Fruit fly (Drosophila melanogaster) whole organism, embryonic: ENCODE results near the gene CG4278.

ENCODE experiments used
- Aef1 ChIP-seq: fragments of 200-800 bp; sonication (Bioruptor generic); IDR thresholded peaks from 3 replicates; pipeline ENCODE4 v1.3.6; 2022; ENCODE audit warnings: missing biosample characterization, missing genetic modification characterization
- Atf-2 ChIP-seq: fragments of 200-800 bp; sonication (Bioruptor generic); optimal IDR thresholded peaks from 2 replicates; lab custom pipeline; 2016; ENCODE audit warnings: missing biosample characterization, missing genetic modification characterization
- Bgb ChIP-seq: fragments of 200-800 bp; sonication (Bioruptor generic); IDR thresholded peaks from 2 replicates; pipeline ENCODE4 v1.3.6; 2022; ENCODE audit warnings: missing biosample characterization, missing genetic modification characterization; ENCODE audit not compliant: partially characterized antibody
- CG10431 ChIP-seq: fragments of 200-800 bp; sonication (Bioruptor generic); optimal IDR thresholded peaks from 3 replicates; lab custom pipeline; 2018; ENCODE audit warnings: missing biosample characterization, mild to moderate bottlenecking, missing genetic modification characterization
- CG10959 ChIP-seq: fragments of 200-800 bp; sonication (Bioruptor generic); IDR thresholded peaks from 2 replicates; pipeline ENCODE4 v1.3.6; 2022; ENCODE audit warnings: missing biosample characterization, missing genetic modification characterization
- CG12769 ChIP-seq: fragments of 200-800 bp; sonication (Bioruptor generic); optimal IDR thresholded peaks from 2 replicates; lab custom pipeline; 2019; ENCODE audit warnings: missing biosample characterization, mild to moderate bottlenecking, missing genetic modification characterization, moderate library complexity
- CG14667 ChIP-seq: fragments of 200-800 bp; sonication (Bioruptor generic); IDR thresholded peaks from 2 replicates; pipeline ENCODE4 v1.3.6; 2022; ENCODE audit warnings: missing biosample characterization, missing genetic modification characterization
- CG15601 ChIP-seq: fragments of 200-800 bp; sonication (Bioruptor generic); optimal IDR thresholded peaks from 3 replicates; lab custom pipeline; 2019; ENCODE audit warnings: missing biosample characterization, mild to moderate bottlenecking, missing genetic modification characterization, moderate library complexity
- CG1603 ChIP-seq: fragments of 200-800 bp; sonication (Bioruptor generic); optimal IDR thresholded peaks from 2 replicates; lab custom pipeline; 2019; ENCODE audit warnings: missing biosample characterization, mild to moderate bottlenecking, missing genetic modification characterization, moderate library complexity
- CG16813 ChIP-seq: fragments of 200-800 bp; sonication (Bioruptor generic); IDR thresholded peaks from 3 replicates; pipeline ENCODE4 v1.3.6; 2022; ENCODE audit warnings: missing biosample characterization, missing genetic modification characterization; ENCODE audit not compliant: partially characterized antibody
- CG18262 ChIP-seq: fragments of 200-800 bp; optimal IDR thresholded peaks from 3 replicates; lab custom pipeline; 2019; ENCODE audit warnings: missing biosample characterization, mild to moderate bottlenecking, missing genetic modification characterization, moderate library complexity
- CG30403 ChIP-seq: fragments of 200-800 bp; sonication (Bioruptor generic); optimal IDR thresholded peaks from 3 replicates; lab custom pipeline; 2016; ENCODE audit warnings: missing biosample characterization, missing genetic modification characterization
- CG3065 ChIP-seq: fragments of 200-800 bp; sonication (Bioruptor generic); optimal IDR thresholded peaks from 2 replicates; lab custom pipeline; 2016; ENCODE audit warnings: missing biosample characterization, missing genetic modification characterization
- CG4617 ChIP-seq: fragments of 200-800 bp; sonication (Bioruptor generic); optimal IDR thresholded peaks from 3 replicates; lab custom pipeline; 2016; ENCODE audit warnings: missing biosample characterization, missing genetic modification characterization, borderline replicate concordance
- CG6254 ChIP-seq: fragments of 200-800 bp; sonication (Bioruptor generic); optimal IDR thresholded peaks from 3 replicates; lab custom pipeline; 2017; ENCODE audit warnings: mild to moderate bottlenecking, missing biosample characterization, missing genetic modification reagents, missing genetic modification characterization
- CG6854 ChIP-seq: fragments of 200-800 bp; sonication (Bioruptor generic); optimal IDR thresholded peaks from 3 replicates; lab custom pipeline; 2017; ENCODE audit warnings: missing biosample characterization, mild to moderate bottlenecking, missing genetic modification characterization
- CG8089 ChIP-seq: fragments of 200-800 bp; sonication (Bioruptor generic); optimal IDR thresholded peaks from 3 replicates; lab custom pipeline; 2016; ENCODE audit warnings: missing biosample characterization, missing genetic modification characterization
- CG8281 ChIP-seq: fragments of 200-800 bp; sonication (Bioruptor generic); optimal IDR thresholded peaks from 2 replicates; lab custom pipeline; 2018; ENCODE audit warnings: missing biosample characterization, mild to moderate bottlenecking, missing genetic modification characterization, moderate library complexity
- CG9215 ChIP-seq: fragments of 200-800 bp; sonication (Bioruptor generic); IDR thresholded peaks from 2 replicates; pipeline ENCODE4 v1.3.6; 2022; ENCODE audit warnings: missing biosample characterization, missing genetic modification characterization
- CrebB ChIP-seq: fragments of 200-800 bp; sonication (Bioruptor generic); optimal IDR thresholded peaks from 3 replicates; lab custom pipeline; 2018; ENCODE audit warnings: missing biosample characterization, mild to moderate bottlenecking, missing genetic modification characterization
- Dad ChIP-seq: fragments of 200-800 bp; sonication (Bioruptor generic); optimal IDR thresholded peaks from 3 replicates; lab custom pipeline; 2016; ENCODE audit warnings: missing biosample characterization, missing genetic modification characterization
- Drgx ChIP-seq: fragments of 200-800 bp; sonication (Bioruptor generic); IDR thresholded peaks from 2 replicates; pipeline ENCODE4 v1.3.6; 2022; ENCODE audit warnings: missing biosample characterization, missing genetic modification characterization
- E2f1 ChIP-seq: fragments of 200-800 bp; sonication (Bioruptor generic); IDR thresholded peaks from 2 replicates; pipeline ENCODE4 v1.3.6; 2022; ENCODE audit warnings: missing biosample characterization, missing genetic modification characterization
- HLH3B ChIP-seq: fragments of 200-800 bp; sonication (Bioruptor generic); IDR thresholded peaks from 2 replicates; pipeline ENCODE4 v1.3.6; 2022; ENCODE audit warnings: missing biosample characterization, missing genetic modification characterization
- MTF-1 ChIP-seq: fragments of 200-800 bp; sonication (Bioruptor generic); optimal IDR thresholded peaks from 2 replicates; lab custom pipeline; 2018; ENCODE audit warnings: missing biosample characterization, mild to moderate bottlenecking, missing genetic modification characterization, borderline replicate concordance
- Meics ChIP-seq: fragments of 200-800 bp; sonication (Bioruptor generic); optimal IDR thresholded peaks from 2 replicates; lab custom pipeline; 2017; ENCODE audit warnings: missing biosample characterization, mild to moderate bottlenecking, missing genetic modification characterization
- Ravus ChIP-seq: fragments of 200-800 bp; sonication (Bioruptor generic); IDR thresholded peaks from 2 replicates; pipeline ENCODE4 v1.3.6; 2022; ENCODE audit warnings: missing biosample characterization, missing genetic modification characterization
- TFAM ChIP-seq: fragments of 200-800 bp; sonication (Bioruptor generic); optimal IDR thresholded peaks from 2 replicates; lab custom pipeline; 2017; ENCODE audit warnings: missing biosample characterization, missing genetic modification characterization, inconsistent platforms
- abd-A ChIP-seq: fragments of 200-800 bp; sonication (Bioruptor generic); optimal IDR thresholded peaks from 3 replicates; lab custom pipeline; 2019; ENCODE audit warnings: missing biosample characterization, mild to moderate bottlenecking, missing genetic modification characterization, moderate library complexity
- cg ChIP-seq: fragments of 200-800 bp; sonication (Bioruptor generic); optimal IDR thresholded peaks from 3 replicates; lab custom pipeline; 2019; ENCODE audit warnings: missing biosample characterization, mild to moderate bottlenecking, missing genetic modification characterization, moderate library complexity
- crol ChIP-seq: fragments of 200-800 bp; sonication (Bioruptor generic); IDR thresholded peaks from 2 replicates; pipeline ENCODE4 v1.3.6; 2022; ENCODE audit warnings: missing biosample characterization, missing genetic modification characterization
- disco-r ChIP-seq: fragments of 200-800 bp; sonication (Bioruptor generic); optimal IDR thresholded peaks from 2 replicates; lab custom pipeline; 2016; ENCODE audit warnings: missing biosample characterization, missing genetic modification characterization
- dpn ChIP-seq, 2 experiments: fragments of 200-800 bp; sonication (Bioruptor generic); optimal IDR thresholded peaks; 3 replicates each; lab custom pipeline; 2016; ENCODE audit warnings: missing biosample characterization in 2 of 2, missing genetic modification characterization in 2 of 2
- gt ChIP-seq: fragments of 200-800 bp; sonication (Bioruptor generic); IDR thresholded peaks from 2 replicates; pipeline ENCODE4 v1.3.6; 2022; ENCODE audit warnings: missing biosample characterization, missing genetic modification characterization
- ind ChIP-seq: fragments of 200-800 bp; sonication (Bioruptor generic); optimal IDR thresholded peaks from 3 replicates; lab custom pipeline; 2016; ENCODE audit warnings: missing biosample characterization, missing genetic modification characterization
- insv ChIP-seq, 2 experiments: fragments of 200-800 bp; sonication (Bioruptor generic); optimal IDR thresholded peaks; 3 replicates each; lab custom pipeline; 2016 to 2018; ENCODE audit warnings: missing biosample characterization in 2 of 2, missing genetic modification characterization in 2 of 2
- jigr1 ChIP-seq: fragments of 200-800 bp; sonication (Bioruptor generic); IDR thresholded peaks from 3 replicates; pipeline ENCODE4 v1.3.6; 2022; ENCODE audit warnings: missing biosample characterization, missing genetic modification characterization
- ken ChIP-seq: fragments of 200-800 bp; sonication (Bioruptor generic); IDR thresholded peaks from 3 replicates; pipeline ENCODE4 v1.3.6; 2022; ENCODE audit warnings: missing biosample characterization, missing genetic modification characterization
- lmd ChIP-seq: fragments of 200-800 bp; sonication (Bioruptor generic); IDR thresholded peaks from 2 replicates; pipeline ENCODE4 v1.3.6; 2022; ENCODE audit warnings: missing biosample characterization, missing genetic modification characterization
- lov ChIP-seq, 2 experiments: fragments of 200-800 bp in 1 of 2; fragments of >200 bp in 1 of 2; sonication (Bioruptor generic) in 1 of 2; IDR thresholded peaks in 1 of 2; optimal IDR thresholded peaks in 1 of 2; 2 replicates in 1 of 2; 3 replicates in 1 of 2; pipeline versions ENCODE4 v1.3.6 to Lab custom; 2017 to 2022; ENCODE audit warnings: missing biosample characterization in 1 of 2, missing genetic modification characterization in 1 of 2
- pb ChIP-seq: fragments of 200-800 bp; sonication (Bioruptor generic); optimal IDR thresholded peaks from 3 replicates; lab custom pipeline; 2016; ENCODE audit warnings: missing biosample characterization, missing genetic modification characterization
- pfk ChIP-seq: fragments of 200-800 bp; sonication (Bioruptor generic); optimal IDR thresholded peaks from 2 replicates; lab custom pipeline; 2018; ENCODE audit warnings: missing biosample characterization, mild to moderate bottlenecking, missing genetic modification characterization, moderate library complexity
- ro ChIP-seq: fragments of 200-800 bp; sonication (Bioruptor generic); IDR thresholded peaks from 2 replicates; pipeline ENCODE4 v1.3.6; 2022; ENCODE audit warnings: missing biosample characterization, missing genetic modification characterization
- sens-2 ChIP-seq: fragments of 200-800 bp; sonication (Bioruptor generic); IDR thresholded peaks from 2 replicates; pipeline ENCODE4 v1.3.6; 2022; ENCODE audit warnings: missing biosample characterization, missing genetic modification characterization
- sisA ChIP-seq: fragments of 200-800 bp; sonication (Bioruptor generic); IDR thresholded peaks from 2 replicates; pipeline ENCODE4 v1.3.6; 2022; ENCODE audit warnings: missing biosample characterization, missing genetic modification characterization
- tna ChIP-seq: fragments of 200-800 bp; sonication (Bioruptor generic); IDR thresholded peaks from 2 replicates; pipeline ENCODE4 v1.3.6; 2022; ENCODE audit warnings: missing biosample characterization, missing genetic modification characterization; ENCODE audit not compliant: partially characterized antibody
- wor ChIP-seq: fragments of 200-800 bp; sonication (Bioruptor generic); IDR thresholded peaks from 2 replicates; pipeline ENCODE4 v1.3.6; 2022; ENCODE audit warnings: missing biosample characterization, missing genetic modification characterization
- zfh1 ChIP-seq: fragments of 200-800 bp; sonication (Bioruptor generic); IDR thresholded peaks from 3 replicates; pipeline ENCODE4 v1.3.6; 2022; ENCODE audit warnings: missing biosample characterization, missing genetic modification characterization

CG4278 gene

dm6 chr2L:16299466-16300311, 27.2 kb upstream of the CG4278 start, which contains the start of the genes heix and CG17328 (continued):
- TF ChIP-seq CG8281 (tag; lab: Kevin White, UChicago) (peak; percentile 39), lov (optimal IDR thresholded peaks at IDR 0.05; lab: Kevin White, UChicago) (no peak), lov (GFP tag; IDR thresholded peaks at IDR 0.05; lab: Robert Waterston, UW) (no peak), CG18262 (tag; lab: Kevin White, UChicago) (peak; percentile 70), CG8089 (GFP tag; lab: Kevin White, UChicago) (no peak), pfk (GFP tag; lab: Kevin White, UChicago) (no peak), CG12769 (tag; lab: Kevin White, UChicago) (peak; percentile 96), Aef1 (GFP tag; lab: Robert Waterston, UW) (peak; percentile 80), CG3065 (peak; percentile 7), CG10959 (no peak), CG6254 (GFP tag; lab: Kevin White, UChicago) (no peak), Dad (GFP tag; lab: Kevin White, UChicago) (peak; percentile 28), Bgb (GFP tag; lab: Robert Waterston, UW) (no peak; the same call in 1 of the 2 replicates), Atf-2 (GFP tag; lab: Kevin White, UChicago) (peak; percentile 77), Drgx (GFP tag; lab: Robert Waterston, UW) (0 out of 2 replicates have a peak, but pooled peaks have one; percentile 20), dpn (GFP tag; optimal IDR thresholded peaks at IDR 0.05; lab: Kevin White, UChicago) (peak; percentile 70 to 72), TFAM (GFP tag; lab: Kevin White, UChicago) (no peak), wor (GFP tag; lab: Robert Waterston, UW) (peak; percentile 41; the same call in 1 of the 2 replicates), pb (GFP tag; lab: Kevin White, UChicago) (peak; percentile 11), ro (GFP tag; lab: Robert Waterston, UW) (no peak), MTF-1 (GFP tag; lab: Kevin White, UChicago) (no peak), lmd (GFP tag; lab: Robert Waterston, UW) (peak; percentile 78), HLH3B (GFP tag; lab: Robert Waterston, UW) (0 out of 2 replicates have a peak, but pooled peaks have one; percentile 69), CG6854 (peak; percentile 26), abd-A (tag; lab: Kevin White, UChicago) (no peak), ken (GFP tag; lab: Robert Waterston, UW) (peak; percentile 76), tna (no peak), zfh1 (GFP tag; lab: Robert Waterston, UW) (peak; percentile 74), CG10431 (GFP tag; lab: Kevin White, UChicago) (no peak), CG14667 (no peak; the same call in 1 of the 2 replicates), jigr1 (GFP tag; lab: Robert Waterston, UW) (0 out of 3 replicates have a peak, but pooled peaks have one; percentile 38), gt (no peak), ind (GFP tag; lab: Kevin White, UChicago) (peak; percentile 79), crol (peak; percentile 93), CG4617 (peak; percentile 94), Ravus (GFP tag; lab: Robert Waterston, UW) (peak; percentile 3; the same call in 1 of the 2 replicates), cg (no peak), CG30403 (GFP tag; lab: Kevin White, UChicago) (peak; percentile 88), CG15601 (tag; lab: Kevin White, UChicago) (peak; percentile 57), CG9215 (GFP tag; lab: Robert Waterston, UW) (peak; percentile 72), CG16813 (GFP tag; lab: Robert Waterston, UW) (no peak), E2f1 (peak; percentile 70), sens-2 (0 out of 2 replicates have a peak, but pooled peaks have one; percentile 7), insv (GFP tag; optimal IDR thresholded peaks at IDR 0.05; lab: Kevin White, UChicago) (peak in 1 of 2 experiments; percentile 36), disco-r (GFP tag; lab: Kevin White, UChicago) (peak; percentile 16), sisA (GFP tag; lab: Robert Waterston, UW) (peak; percentile 80), Meics (GFP tag; lab: Kevin White, UChicago) (peak; percentile 73), CrebB (peak; percentile 23), CG1603 (peak; percentile 63)
